Fruit fly (Drosophila melanogaster): ENCODE results near the gene Cpr65Eb.

dm6 chr3L:7122136-7122535, 33.5 kb upstream of the Cpr65Eb start:
- no peak for TF ChIP-seq usp (GFP tag; optimal IDR thresholded peaks at IDR 0.05)
- TF ChIP-seq psq (optimal IDR thresholded peaks at IDR 0.05) = no peak
- TF ChIP-seq CG8478 (optimal IDR thresholded peaks at IDR 0.05) = no peak
- no peak for TF ChIP-seq EcR (GFP tag; optimal IDR thresholded peaks at IDR 0.05)
- TF ChIP-seq pan (optimal IDR thresholded peaks at IDR 0.05) = no peak
